Worm (Caenorhabditis elegans) whole organism, young adult: ENCODE measurements around the gene ugt-36.

ENCODE experiments used
- B0261.1 ChIP-seq: sonication (generic microtip); optimal IDR thresholded peaks from 2 replicates; lab custom pipeline; 2016; ENCODE audit warnings: mild to moderate bottlenecking, missing genetic modification characterization, moderate library complexity, missing compliant biosample characterization
- D2030.7 ChIP-seq: fragments of 200-800 bp; sonication (Bioruptor generic); IDR thresholded peaks from 2 replicates; pipeline ENCODE4 v1.3.6; 2022; ENCODE audit warnings: missing genetic modification reagents, missing genetic modification characterization, missing compliant biosample characterization
- F23B12.7 ChIP-seq: sonication (generic microtip); optimal IDR thresholded peaks from 2 replicates; lab custom pipeline; 2017; ENCODE audit warnings: missing genetic modification characterization, mild to moderate bottlenecking, missing compliant biosample characterization, antibody characterized with exemption, moderate library complexity; ENCODE audit not compliant: insufficient read depth
- F37B4.10 ChIP-seq: fragments of 200-800 bp; sonication (Bioruptor generic); IDR thresholded peaks from 2 replicates; pipeline ENCODE4 v1.3.6; 2022; ENCODE audit warnings: missing genetic modification characterization, missing compliant biosample characterization
- F55B11.4 ChIP-seq: sonication (generic microtip); optimal IDR thresholded peaks from 2 replicates; lab custom pipeline; 2016; ENCODE audit warnings: missing compliant biosample characterization, missing genetic modification characterization, borderline replicate concordance; ENCODE audit not compliant: insufficient read depth
- F57A8.1 ChIP-seq: fragments of 200-800 bp; sonication (Bioruptor generic); optimal IDR thresholded peaks from 2 replicates; lab custom pipeline; 2018; ENCODE audit warnings: mild to moderate bottlenecking, missing genetic modification characterization, moderate library complexity, missing compliant biosample characterization
- K12H6.12 ChIP-seq: fragments of 200-800 bp; sonication (Bioruptor generic); optimal IDR thresholded peaks from 2 replicates; lab custom pipeline; 2018; ENCODE audit warnings: mild to moderate bottlenecking, missing genetic modification characterization, missing compliant biosample characterization
- T26A5.8 ChIP-seq: sonication (generic microtip); optimal IDR thresholded peaks from 2 replicates; lab custom pipeline; 2016; ENCODE audit warnings: missing genetic modification characterization, missing compliant biosample characterization
- Y53G8AR.9 ChIP-seq: fragments of 200-800 bp; sonication (Bioruptor generic); conservative IDR thresholded peaks from 2 replicates; pipeline ENCODE4 v1.3.6; 2022; ENCODE audit warnings: missing genetic modification reagents, missing genetic modification characterization, missing compliant biosample characterization
- akir-1 ChIP-seq: fragments of 200-800 bp; sonication (Bioruptor generic); optimal IDR thresholded peaks from 2 replicates; lab custom pipeline; 2018; ENCODE audit warnings: mild to moderate bottlenecking, missing genetic modification characterization, moderate library complexity, missing compliant biosample characterization
- attf-6 ChIP-seq: fragments of 200-800 bp; sonication (Bioruptor generic); IDR thresholded peaks from 2 replicates; pipeline ENCODE4 v1.3.6; 2022; ENCODE audit warnings: missing genetic modification reagents, missing genetic modification characterization, missing compliant biosample characterization
- ceh-58 ChIP-seq: fragments of 200-800 bp; sonication (Bioruptor generic); IDR thresholded peaks from 2 replicates; pipeline ENCODE4 v1.3.6; 2022; ENCODE audit warnings: missing genetic modification characterization, missing compliant biosample characterization
- dpl-1 ChIP-seq: fragments of 150-350 bp; optimal IDR thresholded peaks from 2 replicates; lab custom pipeline; 2014; ENCODE audit warnings: missing biosample characterization, missing genetic modification reagents, missing genetic modification characterization
- efl-1 ChIP-seq: fragments of 150-350 bp; optimal IDR thresholded peaks from 2 replicates; lab custom pipeline; 2014; ENCODE audit warnings: missing biosample characterization, missing genetic modification reagents, missing genetic modification characterization
- egrh-3 ChIP-seq: fragments of 200-800 bp; sonication (Bioruptor generic); IDR thresholded peaks from 2 replicates; pipeline ENCODE4 v1.3.6; 2022; ENCODE audit warnings: missing genetic modification reagents, missing genetic modification characterization, missing compliant biosample characterization
- hmg-1.2 ChIP-seq: fragments of 200-800 bp; sonication (Bioruptor generic); IDR thresholded peaks from 2 replicates; pipeline ENCODE4 v1.3.6; 2022; ENCODE audit warnings: missing genetic modification reagents, missing genetic modification characterization, missing compliant biosample characterization
- hsf-1 ChIP-seq: fragments of 200-800 bp; sonication (Bioruptor generic); IDR thresholded peaks from 2 replicates; pipeline ENCODE4 v1.3.6; 2022; ENCODE audit warnings: missing genetic modification reagents, missing genetic modification characterization, missing compliant biosample characterization
- let-607 ChIP-seq, 2 experiments: fragments of 200-800 bp in 1 of 2; sonication (Bioruptor generic) in 1 of 2; sonication (generic microtip) in 1 of 2; optimal IDR thresholded peaks; 2 replicates each; lab custom pipeline; 2016 to 2018; ENCODE audit warnings: mild to moderate bottlenecking in 2 of 2, missing compliant biosample characterization in 2 of 2, missing genetic modification characterization in 2 of 2, moderate library complexity in 2 of 2, missing genotype in 1 of 2
- lin-26 ChIP-seq: fragments of 200-800 bp; sonication (Bioruptor generic); IDR thresholded peaks from 2 replicates; pipeline ENCODE4 v1.3.6; 2022; ENCODE audit warnings: missing genetic modification reagents, missing genetic modification characterization, missing compliant biosample characterization
- lin-35 ChIP-seq, 3 experiments: fragments of 150-350 bp in 2 of 3; sonication (generic microtip) in 1 of 3; optimal IDR thresholded peaks; 2 replicates each; lab custom pipeline; 2014 to 2018; ENCODE audit warnings: missing biosample characterization in 3 of 3, missing genetic modification characterization in 3 of 3, missing genetic modification reagents in 3 of 3
- lir-1 ChIP-seq: fragments of 200-800 bp; sonication (Bioruptor generic); conservative IDR thresholded peaks from 2 replicates; pipeline ENCODE4 v1.3.6; 2022; ENCODE audit warnings: missing genetic modification reagents, missing genetic modification characterization, missing compliant biosample characterization
- madf-3 ChIP-seq: fragments of 200-800 bp; sonication (Bioruptor generic); IDR thresholded peaks from 2 replicates; pipeline ENCODE4 v1.3.6; 2022; ENCODE audit warnings: missing genetic modification reagents, missing genetic modification characterization, missing compliant biosample characterization
- mcd-1 ChIP-seq: fragments of 200-800 bp; sonication (Bioruptor generic); IDR thresholded peaks from 2 replicates; pipeline ENCODE4 v1.3.6; 2022; ENCODE audit warnings: missing genetic modification reagents, missing genetic modification characterization, missing compliant biosample characterization
- mel-28 ChIP-seq: sonication (generic microtip); optimal IDR thresholded peaks from 2 replicates; lab custom pipeline; 2016; ENCODE audit warnings: borderline replicate concordance, mild to moderate bottlenecking, missing genetic modification characterization, missing compliant biosample characterization
- mes-4 ChIP-seq: sonication (generic microtip); optimal IDR thresholded peaks from 2 replicates; lab custom pipeline; 2016; ENCODE audit warnings: missing genotype, missing genetic modification characterization, missing compliant biosample characterization
- nhr-27 ChIP-seq: fragments of 200-800 bp; sonication (Bioruptor generic); optimal IDR thresholded peaks from 2 replicates; lab custom pipeline; 2018; ENCODE audit warnings: mild to moderate bottlenecking, missing genetic modification characterization, moderate library complexity, missing compliant biosample characterization
- rec-8 ChIP-seq, 2 experiments: sonication (generic microtip); optimal IDR thresholded peaks; 2 replicates each; lab custom pipeline; 2016; ENCODE audit warnings: mild to moderate bottlenecking in 2 of 2, missing genetic modification characterization in 2 of 2, missing genetic modification reagents in 2 of 2, missing genotype in 2 of 2, missing biosample characterization in 1 of 2, missing compliant biosample characterization in 1 of 2, moderate library complexity in 1 of 2
- repo-1 ChIP-seq: sonication (generic microtip); optimal IDR thresholded peaks from 2 replicates; lab custom pipeline; 2017; ENCODE audit warnings: mild to moderate bottlenecking, missing genetic modification characterization, missing compliant biosample characterization
- snpc-1.3 ChIP-seq: sonication (generic microtip); optimal IDR thresholded peaks from 2 replicates; lab custom pipeline; 2017; ENCODE audit warnings: missing genetic modification characterization, mild to moderate bottlenecking, missing compliant biosample characterization, antibody characterized with exemption, moderate library complexity, missing genotype, missing genetic modification reagents; ENCODE audit not compliant: insufficient read depth
- snpc-4 ChIP-seq, 5 experiments: fragments of 150-350 bp in 1 of 5; sonication (generic microtip) in 4 of 5; optimal IDR thresholded peaks; 2 replicates each; lab custom pipeline; 2014 to 2018; ENCODE audit warnings: missing genetic modification characterization in 5 of 5, missing biosample characterization in 3 of 5, antibody characterized with exemption in 2 of 5, mild to moderate bottlenecking in 2 of 5, missing compliant biosample characterization in 2 of 5, missing genotype in 2 of 5, moderate library complexity in 2 of 5, missing genetic modification reagents in 1 of 5
- sptf-2 ChIP-seq: fragments of 200-800 bp; sonication (Bioruptor generic); optimal IDR thresholded peaks from 2 replicates; lab custom pipeline; 2018; ENCODE audit warnings: mild to moderate bottlenecking, missing genetic modification characterization, missing compliant biosample characterization
- xnd-1 ChIP-seq: sonication (generic microtip); optimal IDR thresholded peaks from 2 replicates; lab custom pipeline; 2016; ENCODE audit warnings: missing genotype, missing genetic modification reagents, missing genetic modification characterization, missing compliant biosample characterization
- zim-3 ChIP-seq: sonication (generic microtip); optimal IDR thresholded peaks from 2 replicates; lab custom pipeline; 2017; ENCODE audit warnings: mild to moderate bottlenecking, missing genetic modification characterization, moderate library complexity, missing compliant biosample characterization
- ztf-3 ChIP-seq: fragments of 200-800 bp; sonication (Bioruptor generic); optimal IDR thresholded peaks from 2 replicates; lab custom pipeline; 2018; ENCODE audit warnings: mild to moderate bottlenecking, missing genetic modification characterization, missing compliant biosample characterization

The ugt-36 gene

DNA sequence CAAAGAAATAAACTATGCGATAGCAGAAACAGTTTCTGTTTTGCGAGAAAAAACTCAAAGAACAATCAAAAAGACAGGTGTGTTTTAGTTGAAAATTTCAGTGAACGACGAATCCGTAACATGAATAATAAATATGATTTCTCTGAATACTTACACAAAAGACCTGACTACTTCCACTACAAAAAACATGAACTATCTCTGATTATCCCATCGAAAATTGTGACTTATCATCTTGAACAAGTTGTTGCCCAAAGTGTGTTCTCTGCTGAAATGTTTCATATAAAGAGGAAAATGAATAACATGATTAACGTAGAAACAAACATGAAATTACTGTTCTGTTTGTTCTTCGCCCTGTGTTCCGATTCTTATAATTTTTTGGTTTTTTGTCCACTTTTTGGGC, at the start of gene ugt-36:
Gene ugt-36, plus strand, starts transcription at position 301 of the 400 bp plus-strand sequence.
- TF ChIP-seq attf-6 (GFP tag; lab: Robert Waterston, UW): no peak
- TF ChIP-seq madf-3 (GFP tag; lab: Robert Waterston, UW): no peak
- no peak for TF ChIP-seq xnd-1 (tag; lab: Kevin White, UChicago)
- TF ChIP-seq F55B11.4 (tag; lab: Kevin White, UChicago): no peak
- no peak for TF ChIP-seq snpc-4 (GFP tag; optimal IDR thresholded peaks at IDR 0.05; lab: Kevin White, UChicago)
- no peak for TF ChIP-seq snpc-4 (tag; optimal IDR thresholded peaks at IDR 0.05; lab: Kevin White, UChicago)
- TF ChIP-seq mcd-1 (GFP tag; lab: Robert Waterston, UW): no peak
- no peak for TF ChIP-seq nhr-27 (tag; lab: Kevin White, UChicago)
- no peak for TF ChIP-seq mel-28 (tag; lab: Kevin White, UChicago)
- TF ChIP-seq repo-1: no peak
- TF ChIP-seq T26A5.8 (tag; lab: Kevin White, UChicago): no peak
- no peak for TF ChIP-seq F37B4.10 (GFP tag; lab: Robert Waterston, UW)
- no peak for TF ChIP-seq lir-1 (GFP tag; lab: Robert Waterston, UW)
- no peak for TF ChIP-seq lin-35 (GFP tag; optimal IDR thresholded peaks at IDR 0.05; lab: Kevin White, UChicago)
- no peak for TF ChIP-seq efl-1 (GFP tag; lab: Kevin White, UChicago)

DNA sequence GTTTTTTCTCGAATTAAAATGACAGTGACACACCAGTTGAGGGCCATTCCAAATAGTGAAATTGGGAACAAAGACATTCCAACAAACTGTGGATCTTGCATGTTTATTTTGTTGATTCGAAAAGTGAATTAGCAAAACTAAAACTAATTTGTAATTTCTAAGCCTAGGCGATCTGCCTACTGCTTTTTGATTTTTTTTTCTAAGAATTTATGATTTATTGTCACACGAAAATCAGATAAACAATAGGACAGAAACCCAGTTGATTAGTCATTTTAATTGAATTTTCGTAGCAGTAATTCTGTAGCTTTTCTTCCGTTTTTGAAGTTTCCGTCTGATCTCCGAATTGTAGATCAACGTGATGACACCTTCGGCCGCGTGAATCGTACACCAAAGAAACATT, 48.0 kb upstream of the ugt-36 start, which contains the start of gene srx-33:
Gene srx-33, minus strand, starts transcription at position 101 of the 400 bp plus-strand sequence.
- TF ChIP-seq ztf-3 (GFP tag; lab: Kevin White, UChicago) (no peak), lin-26 (GFP tag; lab: Robert Waterston, UW) (no peak), snpc-1.3 (tag; lab: Kevin White, UChicago) (no peak), zim-3 (tag; lab: Kevin White, UChicago) (no peak)

DNA sequence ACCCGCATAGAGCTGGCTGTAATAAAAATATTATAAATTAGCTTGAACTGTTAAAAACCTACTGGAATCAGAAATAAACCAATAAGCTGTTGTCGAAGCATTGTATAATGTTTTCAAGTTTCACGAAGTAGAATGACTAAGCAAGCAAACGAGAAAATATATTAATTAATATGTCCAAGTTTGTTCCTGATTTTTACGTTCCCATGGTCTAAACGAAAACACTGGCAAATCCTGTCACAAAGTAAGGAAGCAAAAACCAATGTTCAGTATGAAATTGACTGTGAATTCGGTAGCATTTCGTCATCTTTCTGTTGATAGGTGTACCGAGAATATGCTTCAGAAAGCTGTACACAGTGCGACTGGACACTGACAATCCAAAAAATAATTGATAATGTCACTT, 46.6 kb upstream of the ugt-36 start, which contains the start of gene srx-34:
Gene srx-34, minus strand, starts transcription at position 101 of the 400 bp plus-strand sequence.
- TF ChIP-seq B0261.1 (tag; lab: Kevin White, UChicago) (no peak), akir-1 (no peak), mes-4 (no peak), D2030.7 (GFP tag; lab: Robert Waterston, UW) (no peak), egrh-3 (GFP tag; lab: Robert Waterston, UW) (no peak), hmg-1.2 (GFP tag; lab: Robert Waterston, UW) (no peak), Y53G8AR.9 (GFP tag; lab: Robert Waterston, UW) (no peak), dpl-1 (GFP tag; lab: Kevin White, UChicago) (no peak), let-607 (tag; optimal IDR thresholded peaks at IDR 0.05; lab: Kevin White, UChicago) (no peak), K12H6.12 (tag; lab: Kevin White, UChicago) (no peak), rec-8 (tag; optimal IDR thresholded peaks at IDR 0.05; lab: Kevin White, UChicago) (no peak), ceh-58 (no peak), sptf-2 (GFP tag; lab: Kevin White, UChicago) (no peak), F23B12.7 (tag; lab: Kevin White, UChicago) (no peak), zim-3 (tag; lab: Kevin White, UChicago) (no peak), F57A8.1 (GFP tag; lab: Kevin White, UChicago) (no peak), hsf-1 (GFP tag; lab: Robert Waterston, UW) (no peak)
